Fruit fly (Drosophila melanogaster) whole organism, embryonic: Measurements from ENCODE around the gene CG43294.

ENCODE experiments used
- ATbp ChIP-seq: fragments of 200-800 bp; sonication (Bioruptor generic); optimal IDR thresholded peaks from 2 replicates; lab custom pipeline; 2017; ENCODE audit warnings: missing biosample characterization, mild to moderate bottlenecking, missing genetic modification characterization, missing genetic modification reagents
- Atf-2 ChIP-seq: fragments of 200-800 bp; sonication (Bioruptor generic); optimal IDR thresholded peaks from 2 replicates; lab custom pipeline; 2016; ENCODE audit warnings: missing biosample characterization, missing genetic modification characterization
- Atf3 ChIP-seq: fragments of 200-800 bp; sonication (Bioruptor generic); optimal IDR thresholded peaks from 3 replicates; lab custom pipeline; 2016; ENCODE audit warnings: missing biosample characterization, missing genetic modification characterization
- CG10654 ChIP-seq: fragments of 200-800 bp; sonication (Bioruptor generic); optimal IDR thresholded peaks from 2 replicates; lab custom pipeline; 2016; ENCODE audit warnings: missing biosample characterization, missing genetic modification characterization
- CG11696 ChIP-seq: fragments of 200-800 bp; sonication (Bioruptor generic); IDR thresholded peaks from 2 replicates; pipeline ENCODE4 v1.3.6; 2022; ENCODE audit warnings: missing biosample characterization, missing genetic modification characterization
- CG13424 ChIP-seq: fragments of 200-800 bp; sonication (Bioruptor generic); optimal IDR thresholded peaks from 2 replicates; lab custom pipeline; 2019; ENCODE audit warnings: missing biosample characterization, mild to moderate bottlenecking, missing genetic modification characterization, moderate library complexity
- CG16813 ChIP-seq: fragments of 200-800 bp; sonication (Bioruptor generic); IDR thresholded peaks from 3 replicates; pipeline ENCODE4 v1.3.6; 2022; ENCODE audit warnings: missing biosample characterization, missing genetic modification characterization; ENCODE audit not compliant: partially characterized antibody
- CG17359 ChIP-seq: fragments of 200-800 bp; sonication (Bioruptor generic); optimal IDR thresholded peaks from 3 replicates; lab custom pipeline; 2018; ENCODE audit warnings: missing biosample characterization, mild to moderate bottlenecking, missing genetic modification characterization, moderate library complexity
- CG17802 ChIP-seq: fragments of 200-800 bp; sonication (Bioruptor generic); optimal IDR thresholded peaks from 2 replicates; lab custom pipeline; 2018; ENCODE audit warnings: missing biosample characterization, mild to moderate bottlenecking, missing genetic modification characterization, moderate library complexity
- CG2678 ChIP-seq: fragments of 200-800 bp; sonication (Bioruptor generic); optimal IDR thresholded peaks from 3 replicates; lab custom pipeline; 2019; ENCODE audit warnings: missing biosample characterization, mild to moderate bottlenecking, missing genetic modification characterization, moderate library complexity
- CG2875 ChIP-seq: fragments of 200-800 bp; sonication (Bioruptor generic); optimal IDR thresholded peaks from 2 replicates; lab custom pipeline; 2017; ENCODE audit warnings: missing biosample characterization, mild to moderate bottlenecking, missing genetic modification characterization, missing genetic modification reagents
- CG2889 ChIP-seq: fragments of 200-800 bp; sonication (Bioruptor generic); IDR thresholded peaks from 3 replicates; pipeline ENCODE4 v1.3.6; 2022; ENCODE audit warnings: missing biosample characterization, missing genetic modification characterization
- CG3281 ChIP-seq: fragments of 200-800 bp; sonication (Bioruptor generic); optimal IDR thresholded peaks from 3 replicates; lab custom pipeline; 2017; ENCODE audit warnings: missing biosample characterization, mild to moderate bottlenecking, missing genetic modification characterization
- CG34422 ChIP-seq: fragments of 200-800 bp; sonication (Bioruptor generic); IDR thresholded peaks from 3 replicates; pipeline ENCODE4 v1.3.6; 2022; ENCODE audit warnings: missing biosample characterization, missing genetic modification characterization
- CG3995 ChIP-seq: fragments of 200-800 bp; sonication (Bioruptor generic); optimal IDR thresholded peaks from 3 replicates; lab custom pipeline; 2016; ENCODE audit warnings: missing biosample characterization, missing genetic modification characterization
- CG6254 ChIP-seq: fragments of 200-800 bp; sonication (Bioruptor generic); optimal IDR thresholded peaks from 3 replicates; lab custom pipeline; 2017; ENCODE audit warnings: mild to moderate bottlenecking, missing biosample characterization, missing genetic modification reagents, missing genetic modification characterization
- CG7786 ChIP-seq: fragments of 200-800 bp; sonication (Bioruptor generic); optimal IDR thresholded peaks from 2 replicates; lab custom pipeline; 2016; ENCODE audit warnings: missing biosample characterization, missing genetic modification characterization
- CG8388 ChIP-seq: fragments of 200-800 bp; sonication (Bioruptor generic); optimal IDR thresholded peaks from 2 replicates; lab custom pipeline; 2019; ENCODE audit warnings: missing biosample characterization, mild to moderate bottlenecking, missing genetic modification characterization, moderate library complexity
- CG8765 ChIP-seq: fragments of 200-800 bp; sonication (Bioruptor generic); IDR thresholded peaks from 2 replicates; pipeline ENCODE4 v1.3.6; 2022; ENCODE audit warnings: missing biosample characterization, missing genetic modification characterization
- CG8924 ChIP-seq: fragments of 200-800 bp; optimal IDR thresholded peaks from 3 replicates; lab custom pipeline; 2019; ENCODE audit warnings: missing biosample characterization, mild to moderate bottlenecking, missing genetic modification characterization, moderate library complexity
- CG9817 ChIP-seq: fragments of 200-800 bp; sonication (Bioruptor generic); optimal IDR thresholded peaks from 2 replicates; lab custom pipeline; 2018; ENCODE audit warnings: missing biosample characterization, mild to moderate bottlenecking, missing genetic modification characterization, moderate library complexity
- Chrac-16 ChIP-seq: fragments of 200-800 bp; sonication (Bioruptor generic); optimal IDR thresholded peaks from 3 replicates; lab custom pipeline; 2016; ENCODE audit warnings: missing biosample characterization, missing genetic modification characterization
- D19B ChIP-seq: fragments of 200-800 bp; sonication (Bioruptor generic); optimal IDR thresholded peaks from 2 replicates; lab custom pipeline; 2017; ENCODE audit warnings: missing biosample characterization, mild to moderate bottlenecking, missing genetic modification characterization
- ERR ChIP-seq: fragments of 200-800 bp; sonication (Bioruptor generic); optimal IDR thresholded peaks from 2 replicates; lab custom pipeline; 2016; ENCODE audit warnings: missing biosample characterization, missing genetic modification characterization
- H15 ChIP-seq: fragments of 200-800 bp; sonication (Bioruptor generic); IDR thresholded peaks from 3 replicates; pipeline ENCODE4 v1.3.6; 2022; ENCODE audit warnings: missing biosample characterization, missing genetic modification characterization
- Hr78 ChIP-seq, 2 experiments: fragments of 200-800 bp in 1 of 2; fragments of >200 bp in 1 of 2; sonication (Bioruptor generic) in 1 of 2; optimal IDR thresholded peaks; 2 replicates each; lab custom pipeline; 2017 to 2019; ENCODE audit warnings: missing biosample characterization in 2 of 2, missing genetic modification characterization in 2 of 2, mild to moderate bottlenecking in 1 of 2, moderate library complexity in 1 of 2
- MESR4 ChIP-seq: fragments of 200-800 bp; sonication (Bioruptor generic); optimal IDR thresholded peaks from 2 replicates; lab custom pipeline; 2018; ENCODE audit warnings: missing biosample characterization, mild to moderate bottlenecking, missing genetic modification characterization, moderate library complexity
- Mes4 ChIP-seq: fragments of 200-800 bp; sonication (Bioruptor generic); optimal IDR thresholded peaks from 2 replicates; lab custom pipeline; 2016; ENCODE audit warnings: missing biosample characterization, missing genetic modification characterization
- NC2β ChIP-seq: fragments of 200-800 bp; sonication (Bioruptor generic); optimal IDR thresholded peaks from 2 replicates; lab custom pipeline; 2016; ENCODE audit warnings: missing biosample characterization, missing genetic modification characterization
- Nf-YB ChIP-seq: fragments of 200-800 bp; sonication (Bioruptor generic); optimal IDR thresholded peaks from 3 replicates; lab custom pipeline; 2019; ENCODE audit warnings: missing biosample characterization, mild to moderate bottlenecking, missing genetic modification characterization, moderate library complexity
- Nf-YC ChIP-seq: fragments of 200-800 bp; optimal IDR thresholded peaks from 3 replicates; lab custom pipeline; 2019; ENCODE audit warnings: missing biosample characterization, mild to moderate bottlenecking, missing genetic modification characterization, moderate library complexity
- Oli ChIP-seq: fragments of 200-800 bp; sonication (Bioruptor generic); optimal IDR thresholded peaks from 2 replicates; lab custom pipeline; 2018; ENCODE audit warnings: missing biosample characterization, mild to moderate bottlenecking, missing genetic modification characterization, moderate library complexity
- Pdp1 ChIP-seq, 2 experiments: fragments of 200-800 bp; sonication (Bioruptor generic); optimal IDR thresholded peaks; 3 replicates each; lab custom pipeline; 2016; ENCODE audit warnings: missing biosample characterization in 2 of 2, missing genetic modification characterization in 2 of 2, mild to moderate bottlenecking in 1 of 2, moderate library complexity in 1 of 2
- Scr ChIP-seq: fragments of 200-800 bp; sonication (Bioruptor generic); IDR thresholded peaks from 2 replicates; pipeline ENCODE4 v1.3.6; 2022; ENCODE audit warnings: missing biosample characterization, missing genetic modification characterization; ENCODE audit not compliant: partially characterized antibody
- Sox102F ChIP-seq: fragments of 200-800 bp; sonication (Bioruptor generic); optimal IDR thresholded peaks from 2 replicates; lab custom pipeline; 2018; ENCODE audit warnings: missing biosample characterization, mild to moderate bottlenecking, missing genetic modification characterization, moderate library complexity
- Trl ChIP-seq, 3 experiments: fragments of >200 bp in 2 of 3; fragments of 200-800 bp in 1 of 3; sonication (Bioruptor generic) in 1 of 3; optimal IDR thresholded peaks; 2 replicates in 1 of 3; 3 replicates in 2 of 3; lab custom pipeline; 2016 to 2017; ENCODE audit warnings: missing biosample characterization in 1 of 3, missing genetic modification characterization in 1 of 3
- br ChIP-seq: fragments of >200 bp; optimal IDR thresholded peaks from 2 replicates; lab custom pipeline; 2017
- caup ChIP-seq: fragments of 200-800 bp; sonication (Bioruptor generic); optimal IDR thresholded peaks from 3 replicates; lab custom pipeline; 2017; ENCODE audit warnings: missing biosample characterization, mild to moderate bottlenecking, missing genetic modification characterization, moderate library complexity; ENCODE audit not compliant: severe bottlenecking
- chif ChIP-seq, 2 experiments: fragments of 200-800 bp; sonication (Bioruptor generic); optimal IDR thresholded peaks; 3 replicates each; lab custom pipeline; 2016; ENCODE audit warnings: missing biosample characterization in 2 of 2, missing genetic modification characterization in 2 of 2
- chn ChIP-seq: fragments of 200-800 bp; sonication (Bioruptor generic); optimal IDR thresholded peaks from 2 replicates; lab custom pipeline; 2016; ENCODE audit warnings: missing biosample characterization, missing genetic modification characterization
- crp ChIP-seq, 2 experiments: fragments of 200-800 bp; sonication (Bioruptor generic); optimal IDR thresholded peaks; 2 replicates in 1 of 2; 3 replicates in 1 of 2; lab custom pipeline; 2017; ENCODE audit warnings: missing biosample characterization in 2 of 2, missing genetic modification characterization in 2 of 2, mild to moderate bottlenecking in 1 of 2, moderate library complexity in 1 of 2
- exex ChIP-seq: fragments of 200-800 bp; sonication (Bioruptor generic); optimal IDR thresholded peaks from 4 replicates; lab custom pipeline; 2018; ENCODE audit warnings: missing biosample characterization, mild to moderate bottlenecking, missing genetic modification characterization, moderate library complexity
- eyg ChIP-seq: fragments of 200-800 bp; sonication (Bioruptor generic); optimal IDR thresholded peaks from 3 replicates; lab custom pipeline; 2016; ENCODE audit warnings: missing biosample characterization, missing genetic modification characterization
- ham ChIP-seq: fragments of 200-800 bp; sonication (Bioruptor generic); IDR thresholded peaks from 2 replicates; pipeline ENCODE4 v1.3.6; 2022; ENCODE audit warnings: missing biosample characterization, missing genetic modification characterization
- nau ChIP-seq: fragments of 200-800 bp; sonication (Bioruptor generic); optimal IDR thresholded peaks from 3 replicates; lab custom pipeline; 2017; ENCODE audit warnings: missing biosample characterization, mild to moderate bottlenecking, missing genetic modification characterization, missing genetic modification reagents
- unpg ChIP-seq: fragments of 200-800 bp; sonication (Bioruptor generic); optimal IDR thresholded peaks from 3 replicates; lab custom pipeline; 2018; ENCODE audit warnings: missing biosample characterization, mild to moderate bottlenecking, missing genetic modification characterization, moderate library complexity

The CG43294 gene

DNA sequence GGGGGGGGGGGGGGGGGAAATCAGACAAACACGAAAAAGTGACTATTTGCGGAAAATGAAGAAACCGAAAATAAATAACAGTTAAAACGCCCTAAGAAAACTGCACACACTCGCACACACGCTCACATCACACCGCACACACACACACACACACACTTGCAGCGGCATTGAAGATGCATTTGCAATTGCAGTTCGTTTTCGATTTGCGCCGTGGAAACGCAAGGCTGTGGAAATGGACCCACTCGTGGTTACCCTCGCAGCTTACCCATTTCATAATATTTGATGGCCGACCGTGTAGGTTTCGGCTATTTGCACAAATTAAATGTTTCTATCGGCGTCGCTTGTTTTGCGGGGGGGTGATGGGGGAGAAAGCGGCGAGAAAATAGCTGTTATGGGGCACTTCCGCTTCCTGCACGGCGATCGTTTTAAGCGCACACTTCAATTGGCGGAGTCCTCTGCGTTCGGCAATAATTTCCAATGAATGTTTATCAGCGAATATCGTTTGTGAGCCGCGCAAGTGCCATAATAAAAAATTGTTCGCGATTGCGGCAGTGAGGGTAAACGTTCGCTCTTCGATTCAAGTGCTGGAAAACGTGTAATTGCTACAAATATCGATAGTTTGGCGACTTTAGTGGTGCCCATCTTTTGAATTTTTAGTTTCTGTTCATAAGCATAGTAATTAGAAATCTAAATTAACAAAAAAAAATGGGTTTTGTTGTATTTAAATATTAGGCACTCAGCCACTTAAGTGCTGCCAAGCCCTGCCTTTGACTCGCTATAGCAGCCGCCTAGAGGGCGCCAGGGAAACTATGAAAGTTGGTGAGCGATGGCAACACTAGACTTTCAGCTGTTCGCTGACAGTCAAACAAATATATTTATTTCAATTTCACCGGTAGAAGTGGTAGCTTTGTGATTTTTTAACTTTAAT lies 44.5 kb downstream of the CG43294 start, which contains the start of the genes Pop2 and CG6928 (continued):
- TF ChIP-seq br (lab: Kevin White, UChicago) (no peak), CG7786 (peak; percentile 87), CG6254 (GFP tag; lab: Kevin White, UChicago) (no peak), Atf3 (peak; percentile 48), CG11696 (GFP tag; lab: Robert Waterston, UW) (0 out of 2 replicates have a peak, but pooled peaks have one; percentile 34), ATbp (GFP tag; lab: Kevin White, UChicago) (no peak), CG8388 (peak; percentile 78), CG2889 (GFP tag; lab: Robert Waterston, UW) (peak; percentile 43; the same call in 1 of the 3 replicates), NC2β (GFP tag; lab: Kevin White, UChicago) (peak; percentile 82), Pdp1 (GFP tag; optimal IDR thresholded peaks at IDR 0.05; lab: Kevin White, UChicago) (peak; percentile 77 to 78), Nf-YB (GFP tag; lab: Kevin White, UChicago) (peak; percentile 21), ERR (peak; percentile 59), nau (GFP tag; lab: Kevin White, UChicago) (no peak), CG34422 (GFP tag; lab: Robert Waterston, UW) (peak; percentile 51; the same call in 2 of the 3 replicates), CG9817 (tag; lab: Kevin White, UChicago) (peak; percentile 72), Trl (optimal IDR thresholded peaks at IDR 0.05; lab: Kevin White, UChicago) (peak in 1 of 2 experiments; percentile 3), Trl (GFP tag; optimal IDR thresholded peaks at IDR 0.05; lab: Kevin White, UChicago) (peak; percentile 87), exex (tag; lab: Kevin White, UChicago) (no peak), Nf-YC (peak; percentile 46), Atf-2 (GFP tag; lab: Kevin White, UChicago) (peak; percentile 68), Chrac-16 (GFP tag; lab: Kevin White, UChicago) (peak; percentile 84), CG2678 (tag; lab: Kevin White, UChicago) (no peak), CG17359 (tag; lab: Kevin White, UChicago) (peak; percentile 55), CG13424 (peak; percentile 62), CG17802 (tag; lab: Kevin White, UChicago) (peak; percentile 57), caup (GFP tag; lab: Kevin White, UChicago) (peak; percentile 76), CG16813 (GFP tag; lab: Robert Waterston, UW) (peak; percentile 88), chn (peak; percentile 87), CG3281 (peak; percentile 52), Scr (GFP tag; lab: Robert Waterston, UW) (peak; percentile 89), unpg (GFP tag; lab: Kevin White, UChicago) (peak; percentile 58), CG8924 (tag; lab: Kevin White, UChicago) (peak; percentile 56), Hr78 (GFP tag; optimal IDR thresholded peaks at IDR 0.05; lab: Kevin White, UChicago) (no peak), crp (GFP tag; optimal IDR thresholded peaks at IDR 0.05; lab: Kevin White, UChicago) (peak; percentile 83 to 94), CG10654 (GFP tag; lab: Kevin White, UChicago) (peak; percentile 74), CG3995 (GFP tag; lab: Kevin White, UChicago) (peak; percentile 10), D19B (GFP tag; lab: Kevin White, UChicago) (peak; percentile 19), chif (GFP tag; optimal IDR thresholded peaks at IDR 0.05; lab: Kevin White, UChicago) (peak; percentile 84 to 86), Oli (tag; lab: Kevin White, UChicago) (peak; percentile 44), CG2875 (no peak), CG8765 (peak; percentile 48; the same call in 1 of the 2 replicates), Sox102F (GFP tag; lab: Kevin White, UChicago) (peak; percentile 54), ham (GFP tag; lab: Robert Waterston, UW) (0 out of 2 replicates have a peak, but pooled peaks have one; percentile 39), H15 (GFP tag; lab: Robert Waterston, UW) (peak; percentile 66; the same call in 2 of the 3 replicates), eyg (GFP tag; lab: Kevin White, UChicago) (peak; percentile 60), Mes4 (GFP tag; lab: Kevin White, UChicago) (peak; percentile 70), MESR4 (GFP tag; lab: Kevin White, UChicago) (peak; percentile 82)
